Fruit fly (Drosophila melanogaster) whole organism, pupa: ENCODE results near the gene CG13070.
A peak's percentile ranks its signal among the peaks of the same experiment; 100 is the strongest.

ENCODE experiments used
- CG10348 ChIP-seq: fragments of 200-800 bp; sonication (Bioruptor generic); IDR thresholded peaks from 2 replicates; pipeline ENCODE4 v1.3.6; 2022; ENCODE audit warnings: missing biosample characterization, missing genetic modification characterization
- CG12605 ChIP-seq: fragments of 200-800 bp; sonication (Bioruptor generic); IDR thresholded peaks from 2 replicates; pipeline ENCODE4 v1.3.6; 2022; ENCODE audit warnings: missing biosample characterization, missing genetic modification characterization
- CG14655 ChIP-seq: fragments of 200-800 bp; sonication (Bioruptor generic); optimal IDR thresholded peaks from 3 replicates; lab custom pipeline; 2017; ENCODE audit warnings: mild to moderate bottlenecking, missing biosample characterization, missing genetic modification reagents, missing genetic modification characterization
- CG15710 ChIP-seq: fragments of 200-800 bp; sonication (Bioruptor generic); optimal IDR thresholded peaks from 2 replicates; lab custom pipeline; 2018; ENCODE audit warnings: missing biosample characterization, mild to moderate bottlenecking, missing genetic modification characterization, moderate library complexity
- Pif1A ChIP-seq: fragments of 200-800 bp; sonication (Bioruptor generic); optimal IDR thresholded peaks from 3 replicates; lab custom pipeline; 2016; ENCODE audit warnings: missing biosample characterization, missing genetic modification characterization
- gl ChIP-seq: fragments of 200-800 bp; sonication (Bioruptor generic); optimal IDR thresholded peaks from 2 replicates; lab custom pipeline; 2018; ENCODE audit warnings: missing biosample characterization, mild to moderate bottlenecking, missing genetic modification characterization

DNA sequence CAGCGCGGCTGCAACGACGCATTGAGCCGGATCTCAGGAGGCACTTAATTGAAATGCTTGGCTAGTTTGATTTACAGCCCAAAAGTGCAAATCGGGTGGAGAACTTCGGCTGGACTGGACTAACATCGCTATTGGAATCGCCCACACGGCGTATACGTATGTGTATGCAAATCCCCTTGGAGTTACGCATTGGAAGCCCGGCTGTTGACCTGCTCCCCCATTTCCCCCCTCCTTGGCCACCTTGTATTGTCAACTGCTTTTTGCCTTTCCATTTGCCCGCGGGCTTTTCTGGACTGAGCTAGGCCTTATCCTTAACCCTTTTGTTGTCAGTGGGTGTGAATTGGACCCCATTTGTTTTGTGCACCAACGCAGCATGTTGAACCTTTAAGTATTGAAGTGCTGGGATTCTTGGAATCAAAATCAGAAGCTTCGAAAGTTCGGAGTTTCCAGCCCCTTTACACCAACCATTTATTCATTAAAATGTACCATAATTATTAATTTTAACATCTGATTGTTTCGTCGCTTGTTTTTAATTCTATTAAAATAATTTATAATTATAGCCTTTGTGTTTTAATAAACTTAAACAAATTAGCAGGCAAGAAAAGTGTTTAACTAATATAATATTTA lies 12.4 kb downstream of the CG13070 start:
- TF ChIP-seq Pif1A (no peak), CG10348 (GFP tag; lab: Robert Waterston, UW) (no peak), CG15710 (tag; lab: Kevin White, UChicago) (peak; percentile 41), CG12605 (GFP tag; lab: Robert Waterston, UW) (no peak), CG14655 (GFP tag; lab: Kevin White, UChicago) (peak; percentile 41), gl (tag; lab: Kevin White, UChicago) (no peak)
